Worm (Caenorhabditis elegans) whole organism, mixed stage, embryonic: Measurements from ENCODE around the gene R09H10.1.

Source experiments
- M03D4.4 ChIP-seq: sonication (generic microtip); optimal IDR thresholded peaks from 2 replicates; lab custom pipeline; 2017; ENCODE audit warnings: mild to moderate bottlenecking, missing genetic modification characterization, missing compliant biosample characterization
- bed-3 ChIP-seq: fragments of 200-800 bp; sonication (Bioruptor generic); optimal IDR thresholded peaks from 3 replicates; lab custom pipeline; 2018; ENCODE audit warnings: mild to moderate bottlenecking, missing genetic modification characterization, moderate library complexity, missing compliant biosample characterization
- blmp-1 ChIP-seq: fragments of 150-350 bp; optimal IDR thresholded peaks from 2 replicates; lab custom pipeline; 2014; ENCODE audit warnings: missing biosample characterization, missing genetic modification characterization
- ceh-83 ChIP-seq: fragments of 200-800 bp; sonication (Bioruptor generic); optimal IDR thresholded peaks from 2 replicates; lab custom pipeline; 2018; ENCODE audit warnings: mild to moderate bottlenecking, missing genetic modification characterization, missing compliant biosample characterization
- ces-1 ChIP-seq: fragments of 150-350 bp; optimal IDR thresholded peaks from 2 replicates; lab custom pipeline; 2014; ENCODE audit warnings: missing biosample characterization, missing genetic modification reagents, missing genetic modification characterization
- cnd-1 ChIP-seq: fragments of 200-800 bp; sonication (Bioruptor generic); optimal IDR thresholded peaks from 2 replicates; lab custom pipeline; 2018; ENCODE audit warnings: mild to moderate bottlenecking, missing genetic modification characterization, missing compliant biosample characterization
- drap-1 ChIP-seq: fragments of 200-800 bp; sonication (Bioruptor generic); optimal IDR thresholded peaks from 3 replicates; lab custom pipeline; 2018; ENCODE audit warnings: mild to moderate bottlenecking, missing genetic modification characterization, missing compliant biosample characterization
- elt-1 ChIP-seq: sonication (generic microtip); optimal IDR thresholded peaks from 2 replicates; lab custom pipeline; 2017; ENCODE audit warnings: missing genetic modification characterization, mild to moderate bottlenecking, missing compliant biosample characterization, antibody characterized with exemption, moderate library complexity, borderline replicate concordance; ENCODE audit not compliant: insufficient read depth
- elt-3 ChIP-seq: fragments of 150-350 bp; optimal IDR thresholded peaks from 2 replicates; lab custom pipeline; 2014; ENCODE audit warnings: missing biosample characterization, missing genetic modification characterization
- flh-1 ChIP-seq: fragments of 200-800 bp; sonication (Bioruptor generic); optimal IDR thresholded peaks from 2 replicates; lab custom pipeline; 2018; ENCODE audit warnings: mild to moderate bottlenecking, missing genetic modification characterization, moderate library complexity, missing compliant biosample characterization
- ham-2 ChIP-seq: fragments of 200-800 bp; sonication (Bioruptor generic); optimal IDR thresholded peaks from 2 replicates; lab custom pipeline; 2018; ENCODE audit warnings: mild to moderate bottlenecking, missing genetic modification characterization, missing compliant biosample characterization
- hlh-1 ChIP-seq: fragments of 150-350 bp; optimal IDR thresholded peaks from 2 replicates; lab custom pipeline; 2014; ENCODE audit warnings: missing biosample characterization, missing genetic modification reagents, missing genetic modification characterization
- lin-13 ChIP-seq: fragments of 150-350 bp; optimal IDR thresholded peaks from 2 replicates; lab custom pipeline; 2014; ENCODE audit warnings: missing biosample characterization, missing genetic modification characterization
- lin-32 ChIP-seq: fragments of 200-800 bp; sonication (Bioruptor generic); optimal IDR thresholded peaks from 2 replicates; lab custom pipeline; 2018; ENCODE audit warnings: mild to moderate bottlenecking, missing genetic modification characterization, missing compliant biosample characterization
- lsy-2 ChIP-seq: fragments of 150-350 bp; optimal IDR thresholded peaks from 2 replicates; lab custom pipeline; 2014; ENCODE audit warnings: missing biosample characterization, missing genetic modification characterization
- mab-5 ChIP-seq: fragments of 150-350 bp; optimal IDR thresholded peaks from 2 replicates; lab custom pipeline; 2014; ENCODE audit warnings: missing biosample characterization, missing genetic modification characterization
- mep-1 ChIP-seq: fragments of 150-350 bp; optimal IDR thresholded peaks from 2 replicates; lab custom pipeline; 2017; ENCODE audit warnings: missing biosample characterization, missing genetic modification reagents, missing genetic modification characterization, inconsistent platforms
- nhr-12 ChIP-seq: fragments of 150-350 bp; optimal IDR thresholded peaks from 2 replicates; lab custom pipeline; 2014; ENCODE audit warnings: missing biosample characterization, missing genetic modification characterization
- nhr-2 ChIP-seq: fragments of 150-350 bp; optimal IDR thresholded peaks from 2 replicates; lab custom pipeline; 2014; ENCODE audit warnings: missing biosample characterization, missing genetic modification characterization
- nhr-237 ChIP-seq: fragments of 150-350 bp; optimal IDR thresholded peaks from 2 replicates; lab custom pipeline; 2014; ENCODE audit warnings: missing biosample characterization, missing genetic modification characterization
- nhr-76 ChIP-seq: sonication (generic microtip); optimal IDR thresholded peaks from 2 replicates; lab custom pipeline; 2017; ENCODE audit warnings: missing biosample characterization, missing genetic modification characterization
- pha-4 ChIP-seq: fragments of 150-350 bp; optimal IDR thresholded peaks from 2 replicates; lab custom pipeline; 2018; ENCODE audit warnings: missing biosample characterization, missing genetic modification reagents, missing genetic modification characterization
- sem-2 ChIP-seq: fragments of 200-800 bp; sonication (Bioruptor generic); optimal IDR thresholded peaks from 2 replicates; lab custom pipeline; 2018; ENCODE audit warnings: mild to moderate bottlenecking, missing genetic modification characterization, missing compliant biosample characterization
- tbx-8 ChIP-seq: fragments of 200-800 bp; sonication (Bioruptor generic); optimal IDR thresholded peaks from 2 replicates; lab custom pipeline; 2018; ENCODE audit warnings: mild to moderate bottlenecking, missing genetic modification characterization, moderate library complexity, missing compliant biosample characterization
- unc-39 ChIP-seq: fragments of 150-350 bp; optimal IDR thresholded peaks from 2 replicates; lab custom pipeline; 2014; ENCODE audit warnings: missing biosample characterization, missing genetic modification characterization
- unc-62 ChIP-seq: fragments of 150-350 bp; optimal IDR thresholded peaks from 2 replicates; lab custom pipeline; 2014; ENCODE audit warnings: missing biosample characterization, missing genetic modification reagents, missing genetic modification characterization
- ztf-11 ChIP-seq: fragments of 150-350 bp; optimal IDR thresholded peaks from 2 replicates; lab custom pipeline; 2014; ENCODE audit warnings: missing biosample characterization, missing genetic modification characterization

The R09H10.1 gene

ce11 chrIV:10630953-10631554 lies 31.0 kb downstream of the R09H10.1 start, which contains the start of gene F56C4.4:
Gene F56C4.4, minus strand, starts transcription at chrIV:10631267.
- TF ChIP-seq mab-5 (tag; lab: Kevin White, UChicago) (no peak), flh-1 (GFP tag; lab: Kevin White, UChicago) (no peak), mep-1 (no peak), nhr-12 (tag; lab: Kevin White, UChicago) (no peak), M03D4.4 (tag; lab: Kevin White, UChicago) (no peak), drap-1 (no peak), cnd-1 (tag; lab: Kevin White, UChicago) (no peak), hlh-1 (tag; lab: Kevin White, UChicago) (no peak), lin-32 (GFP tag; lab: Kevin White, UChicago) (no peak), ham-2 (no peak), elt-3 (tag; lab: Kevin White, UChicago) (no peak), ces-1 (no peak), lsy-2 (no peak), ceh-83 (GFP tag; lab: Kevin White, UChicago) (no peak), unc-62 (GFP tag; lab: Kevin White, UChicago) (no peak), pha-4 (no peak)
- TF ChIP-seq, all 35 proteins: peak for 0

- TF ChIP-seq ces-1, result no peak
- no peak for TF ChIP-seq lin-13 (tag; lab: Kevin White, UChicago)
- no peak for TF ChIP-seq ztf-11
- no peak for TF ChIP-seq nhr-237
- TF ChIP-seq tbx-8 (GFP tag; lab: Kevin White, UChicago), result no peak
- TF ChIP-seq blmp-1 (tag; lab: Kevin White, UChicago), result no peak
- no peak for TF ChIP-seq pha-4
Measured at ce11 chrIV:10636649-10637048, 36.6 kb downstream of the R09H10.1 start, which contains the start of gene F56C4.1. Gene F56C4.1, plus strand, starts transcription at chrIV:10636949.

DNA sequence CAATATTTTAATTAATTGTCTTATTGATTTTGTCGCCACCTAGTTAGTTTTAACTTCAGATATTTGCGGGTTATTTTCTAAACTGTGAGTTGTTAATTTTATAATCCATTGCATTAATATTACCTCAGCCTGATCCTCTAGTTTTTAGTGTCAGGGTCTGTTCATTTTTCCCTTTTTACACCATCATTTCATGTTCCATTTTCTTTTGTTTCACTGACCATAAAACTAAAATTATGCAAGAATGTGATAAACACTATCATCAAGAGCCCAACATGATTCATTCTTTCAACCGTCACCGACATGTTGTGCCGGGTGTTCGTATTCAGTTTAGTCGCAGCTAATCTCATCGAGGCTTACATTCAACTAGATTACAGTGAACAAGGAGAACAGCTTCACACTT lies 38.9 kb downstream of the R09H10.1 start, which contains the start of gene F56C4.2:
TSS of gene F56C4.2 (plus strand) at position 301 of the 400 bp plus-strand sequence.
- TF ChIP-seq ces-1 (no peak), flh-1 (GFP tag; lab: Kevin White, UChicago) (no peak), sem-2 (GFP tag; lab: Kevin White, UChicago) (no peak), ztf-11 (no peak), nhr-237 (no peak), hlh-1 (tag; lab: Kevin White, UChicago) (no peak), blmp-1 (tag; lab: Kevin White, UChicago) (no peak), nhr-76 (tag; lab: Kevin White, UChicago) (no peak), bed-3 (GFP tag; lab: Kevin White, UChicago) (no peak), nhr-2 (no peak), M03D4.4 (tag; lab: Kevin White, UChicago) (no peak), unc-62 (GFP tag; lab: Kevin White, UChicago) (no peak), unc-39 (tag; lab: Kevin White, UChicago) (no peak), elt-1 (tag; lab: Kevin White, UChicago) (no peak), mab-5 (tag; lab: Kevin White, UChicago) (no peak)
